Fruit fly (Drosophila melanogaster) Kc167 (cell line): Measurements from ENCODE around the gene O-fut2.

Experiments
- Myc ChIP-seq: fragments of >200 bp; optimal IDR thresholded peaks from 2 replicates; lab custom pipeline; 2017; ENCODE audit warnings: missing external identifiers
- Sin3A ChIP-seq: fragments of >200 bp; optimal IDR thresholded peaks from 2 replicates; lab custom pipeline; 2018; ENCODE audit warnings: missing external identifiers
- h ChIP-seq: fragments of >200 bp; optimal IDR thresholded peaks from 3 replicates; lab custom pipeline; 2018; ENCODE audit warnings: missing external identifiers
- insv ChIP-seq: fragments of >200 bp; optimal IDR thresholded peaks from 3 replicates; lab custom pipeline; 2018; ENCODE audit warnings: missing external identifiers

DNA sequence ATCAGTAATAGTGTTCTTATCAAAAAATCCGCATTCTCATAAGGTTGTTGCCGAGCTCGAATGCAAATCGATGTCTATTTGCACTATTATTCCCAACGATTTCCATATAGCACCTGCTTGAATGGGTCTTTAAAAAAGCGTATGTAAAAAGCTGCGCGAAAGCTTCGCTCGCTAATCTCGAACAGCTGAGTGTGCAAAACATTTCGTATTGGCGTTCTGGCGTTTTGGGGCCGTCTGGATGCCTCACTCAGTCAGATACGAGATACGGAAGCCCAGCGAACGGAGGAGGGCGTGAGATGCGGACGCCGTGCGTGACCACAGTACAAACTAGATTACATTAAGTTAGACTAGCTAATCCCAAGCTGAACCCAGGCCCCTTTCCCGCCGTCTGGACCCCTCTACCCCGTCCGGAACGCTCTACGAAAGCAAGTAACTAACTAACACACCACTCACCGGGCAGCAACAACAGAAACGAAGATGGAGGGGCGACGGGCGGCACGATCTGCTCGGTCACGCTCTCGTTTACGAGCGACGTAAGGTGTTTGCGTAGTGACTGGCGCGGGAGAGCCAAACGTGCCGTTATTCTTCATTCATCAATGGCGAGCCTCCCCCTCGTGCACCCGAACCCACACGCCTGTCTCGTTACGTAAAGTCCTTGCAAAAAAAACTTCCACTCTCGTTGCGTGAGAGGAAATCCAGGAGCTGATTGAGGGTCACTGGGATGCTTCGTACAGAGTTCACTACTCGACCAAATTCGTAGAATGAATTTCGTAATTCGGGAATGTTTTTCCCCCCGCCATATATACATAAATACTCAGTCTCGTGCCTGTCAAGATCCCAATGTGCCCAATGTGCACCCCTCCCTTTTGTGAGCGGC, 947 bp upstream of the O-fut2 start:
- no peak for TF ChIP-seq Sin3A (lab: Kevin White, UChicago)
- no peak for TF ChIP-seq h (lab: Kevin White, UChicago)
- no peak for TF ChIP-seq Myc (lab: Kevin White, UChicago)
- no peak for TF ChIP-seq insv (lab: Kevin White, UChicago)
